Worm (Caenorhabditis elegans) whole organism, L4/young adult: ENCODE data around the gene nas-3.

Source experiments
- dao-5 ChIP-seq: sonication (generic microtip); optimal IDR thresholded peaks from 2 replicates; lab custom pipeline; 2016; ENCODE audit warnings: missing genotype, missing genetic modification characterization, moderate library complexity, missing compliant biosample characterization
- him-1 ChIP-seq: sonication (generic microtip); optimal IDR thresholded peaks from 2 replicates; lab custom pipeline; 2016; ENCODE audit warnings: missing genotype, missing genetic modification reagents, missing genetic modification characterization, missing compliant biosample characterization

DNA sequence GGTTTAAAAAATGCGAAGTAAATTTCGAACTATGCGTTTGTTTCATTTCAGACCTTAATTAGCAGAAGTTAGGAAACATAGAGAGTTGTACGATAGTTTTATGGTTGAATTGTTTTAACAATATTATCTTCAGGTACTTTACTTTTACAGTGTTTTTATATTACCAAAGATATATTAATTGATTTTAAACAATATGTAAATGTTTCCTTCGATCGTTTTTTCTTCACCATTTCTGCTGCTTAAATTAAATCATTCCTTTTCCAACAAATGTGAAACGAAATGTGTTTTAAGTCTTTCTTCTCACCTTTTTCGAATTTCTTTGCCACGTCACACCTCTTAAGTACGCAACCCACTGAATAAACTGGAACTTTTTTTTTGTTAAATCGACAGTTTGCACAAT lies 24.6 kb upstream of the nas-3 start:
- TF ChIP-seq him-1 (tag; lab: Kevin White, UChicago), result no peak
- TF ChIP-seq dao-5 (tag; lab: Kevin White, UChicago), result no peak
